Worm (Caenorhabditis elegans) whole organism, midembryonic: ENCODE results near the gene srbc-40.

Experiments
- cog-1 ChIP-seq: sonication (generic microtip); optimal IDR thresholded peaks from 2 replicates; lab custom pipeline; 2016; ENCODE audit warnings: missing genetic modification characterization, missing compliant biosample characterization
- flt-1 ChIP-seq: fragments of 200-800 bp; sonication (Bioruptor generic); IDR thresholded peaks from 2 replicates; pipeline ENCODE4 v1.3.6; 2022; ENCODE audit warnings: missing genetic modification characterization, missing compliant biosample characterization
- klf-2 ChIP-seq: fragments of 200-800 bp; sonication (Bioruptor generic); conservative IDR thresholded peaks from 2 replicates; pipeline ENCODE4 v1.3.6; 2022; ENCODE audit warnings: missing genetic modification reagents, missing genetic modification characterization, missing compliant biosample characterization
- med-1 ChIP-seq: sonication (generic microtip); optimal IDR thresholded peaks from 2 replicates; lab custom pipeline; 2017; ENCODE audit warnings: missing genetic modification characterization, mild to moderate bottlenecking, missing compliant biosample characterization, antibody characterized with exemption, missing genetic modification reagents; ENCODE audit not compliant: insufficient read depth
- ref-1 ChIP-seq: fragments of 200-800 bp; sonication (Bioruptor generic); conservative IDR thresholded peaks from 2 replicates; pipeline ENCODE4 v1.3.6; 2022; ENCODE audit warnings: missing genetic modification reagents, missing genetic modification characterization, missing compliant biosample characterization
- tab-1 ChIP-seq: fragments of 200-800 bp; sonication (Bioruptor generic); IDR thresholded peaks from 2 replicates; pipeline ENCODE4 v1.3.6; 2022; ENCODE audit warnings: missing genetic modification characterization, missing compliant biosample characterization
- ztf-23 ChIP-seq: fragments of 200-800 bp; sonication (Bioruptor generic); IDR thresholded peaks from 2 replicates; pipeline ENCODE4 v1.3.6; 2022; ENCODE audit warnings: missing genetic modification reagents, missing genetic modification characterization, missing compliant biosample characterization
- ztf-29 ChIP-seq: fragments of 200-800 bp; sonication (Bioruptor generic); IDR thresholded peaks from 2 replicates; pipeline ENCODE4 v1.3.6; 2022; ENCODE audit warnings: missing genetic modification reagents, missing genetic modification characterization, missing compliant biosample characterization

ce11 chrV:743348-743747 lies 23.7 kb upstream of the srbc-40 start, which contains the start of gene str-134:
- TF ChIP-seq flt-1 (GFP tag; lab: Robert Waterston, UW) (no peak), ref-1 (no peak), klf-2 (GFP tag; lab: Robert Waterston, UW) (no peak), ztf-23 (GFP tag; lab: Robert Waterston, UW) (no peak), cog-1 (tag; lab: Kevin White, UChicago) (no peak), med-1 (no peak), ztf-29 (GFP tag; lab: Robert Waterston, UW) (no peak), tab-1 (GFP tag; lab: Robert Waterston, UW) (no peak)
